Worm (Caenorhabditis elegans) whole organism, L4 larva: ENCODE results near the gene srt-28.

ENCODE experiments used
- F49E8.2 ChIP-seq: sonication (generic microtip); optimal IDR thresholded peaks from 2 replicates; lab custom pipeline; 2016; ENCODE audit warnings: missing compliant biosample characterization, mild to moderate bottlenecking, missing genetic modification characterization, borderline replicate concordance
- ceh-28 ChIP-seq: fragments of 150-350 bp; optimal IDR thresholded peaks from 2 replicates; lab custom pipeline; 2014; ENCODE audit warnings: missing biosample characterization, missing genetic modification reagents, missing genetic modification characterization
- ceh-32 ChIP-seq: sonication (generic microtip); optimal IDR thresholded peaks from 2 replicates; lab custom pipeline; 2016; ENCODE audit warnings: mild to moderate bottlenecking, missing genetic modification characterization, missing compliant biosample characterization; ENCODE audit not compliant: poor library complexity
- daf-19 ChIP-seq: fragments of 200-800 bp; sonication (Bioruptor generic); conservative IDR thresholded peaks from 2 replicates; pipeline ENCODE4 v1.3.6; 2022; ENCODE audit warnings: missing genetic modification characterization, missing compliant biosample characterization
- hif-1 ChIP-seq, 2 experiments: sonication (generic microtip); optimal IDR thresholded peaks; 2 replicates each; lab custom pipeline; 2016 to 2017; ENCODE audit warnings: missing compliant biosample characterization in 2 of 2, missing genetic modification characterization in 2 of 2, missing genetic modification reagents in 2 of 2, missing genotype in 2 of 2, mild to moderate bottlenecking in 1 of 2
- hlh-30 ChIP-seq: sonication (generic microtip); optimal IDR thresholded peaks from 2 replicates; lab custom pipeline; 2017; ENCODE audit warnings: antibody characterized with exemption, mild to moderate bottlenecking, missing genetic modification characterization, missing compliant biosample characterization; ENCODE audit not compliant: insufficient read depth
- lir-3 ChIP-seq: sonication (generic microtip); optimal IDR thresholded peaks from 2 replicates; lab custom pipeline; 2016; ENCODE audit warnings: mild to moderate bottlenecking, missing genetic modification characterization, missing compliant biosample characterization
- lsy-2 ChIP-seq, 2 experiments: fragments of 150-350 bp in 1 of 2; sonication (generic microtip) in 1 of 2; optimal IDR thresholded peaks; 2 replicates each; lab custom pipeline; 2014 to 2017; ENCODE audit warnings: missing biosample characterization in 2 of 2, missing genetic modification characterization in 2 of 2
- mep-1 ChIP-seq: fragments of 150-350 bp; sonication (generic microtip); optimal IDR thresholded peaks from 3 replicates; lab custom pipeline; 2014; ENCODE audit warnings: missing biosample characterization, missing genetic modification characterization
- nhr-10 ChIP-seq: fragments of 150-350 bp; optimal IDR thresholded peaks from 2 replicates; lab custom pipeline; 2014; ENCODE audit warnings: missing biosample characterization, missing genetic modification characterization
- unc-62 ChIP-seq, 3 experiments: fragments of 150-350 bp in 1 of 3; sonication (generic microtip); optimal IDR thresholded peaks in 2 of 3; peaks in 1 of 3; 1 replicate in 1 of 3; 2 replicates in 2 of 3; lab custom pipeline; 2014 to 2017; ENCODE audit warnings: missing biosample characterization in 3 of 3, missing genetic modification characterization in 3 of 3, missing genetic modification reagents in 3 of 3, missing genotype in 1 of 3
- ztf-11 ChIP-seq: fragments of 150-350 bp; optimal IDR thresholded peaks from 2 replicates; lab custom pipeline; 2014; ENCODE audit warnings: missing biosample characterization, missing genetic modification characterization

ce11 chrV:2690478-2690877 lies 23.0 kb downstream of the srt-28 start:
- TF ChIP-seq mep-1 (tag; lab: Kevin White, UChicago): no peak
- no peak for TF ChIP-seq F49E8.2 (tag; lab: Kevin White, UChicago)
- no peak for TF ChIP-seq nhr-10
- TF ChIP-seq daf-19 (GFP tag; lab: Robert Waterston, UW): no peak
- no peak for TF ChIP-seq lir-3
- TF ChIP-seq lsy-2 (tag; optimal IDR thresholded peaks at IDR 0.05; lab: Kevin White, UChicago): no peak
- TF ChIP-seq hif-1 (tag; optimal IDR thresholded peaks at IDR 0.05; lab: Kevin White, UChicago): no peak
- TF ChIP-seq ceh-28 (tag; lab: Kevin White, UChicago): no peak
- no peak for TF ChIP-seq unc-62 (GFP tag; optimal IDR thresholded peaks at IDR 0.05 in 1 of 2; lab: Kevin White, UChicago)
- no peak for TF ChIP-seq unc-62 (tag; optimal IDR thresholded peaks at IDR 0.05; lab: Kevin White, UChicago)
- TF ChIP-seq ztf-11 (tag; lab: Kevin White, UChicago): no peak
- no peak for TF ChIP-seq hlh-30 (tag; lab: Kevin White, UChicago)
- no peak for TF ChIP-seq ceh-32
